Worm (Caenorhabditis elegans): ENCODE data around the gene ZK218.11.

Gene ZK218.11

DNA sequence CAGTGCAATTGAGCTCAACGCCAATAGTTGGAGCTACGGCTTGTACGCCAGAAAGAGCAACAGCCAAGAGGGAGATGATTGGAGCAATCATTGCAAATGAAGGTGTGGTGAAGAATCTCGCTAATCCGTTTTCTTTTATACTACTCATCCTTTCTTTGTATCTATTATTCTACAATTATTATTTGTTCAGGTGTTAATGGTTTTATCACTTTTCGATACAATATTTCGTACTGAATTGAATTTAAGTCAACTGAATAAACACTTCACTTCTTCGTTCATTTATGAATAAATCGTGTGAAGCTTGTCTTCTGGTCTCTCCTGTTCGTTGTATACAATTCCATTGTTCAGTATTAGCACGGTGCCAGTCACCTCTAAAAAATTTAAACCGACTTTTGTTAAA lies at the start of gene ZK218.11:
Gene ZK218.11 (minus strand): TSS at position 101 of the 400 bp plus-strand sequence.
- TF ChIP-seq hpl-2 (GFP tag; optimal IDR thresholded peaks at IDR 0.05) (no peak), aha-1 (tag; optimal IDR thresholded peaks at IDR 0.05) (no peak), ceh-88 (GFP tag; IDR thresholded peaks at IDR 0.05) (no peak), unc-86 (tag; optimal IDR thresholded peaks at IDR 0.05) (no peak), mab-9 (GFP tag; IDR thresholded peaks at IDR 0.05) (no peak), lin-15B (tag; optimal IDR thresholded peaks at IDR 0.05) (no peak)

DNA sequence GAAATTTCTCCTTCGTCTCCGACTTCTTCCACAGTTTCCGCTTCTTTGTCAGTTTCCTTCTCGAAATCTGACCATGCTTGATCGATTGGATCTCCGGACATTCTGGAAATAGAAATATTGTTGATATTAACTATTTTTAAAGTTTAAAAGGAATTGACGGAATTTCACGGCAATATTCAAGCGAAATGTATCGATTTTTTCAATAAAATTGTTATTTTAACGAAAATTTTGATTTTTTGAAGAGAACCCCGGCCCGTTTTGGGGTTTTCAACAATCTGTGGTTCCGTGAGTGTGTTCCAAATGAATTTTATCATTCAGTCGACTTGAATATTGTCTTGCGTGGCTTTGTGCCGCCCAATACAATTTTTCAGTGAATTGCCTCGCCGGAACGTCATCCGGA lies 48.9 kb upstream of the ZK218.11 start, which contains the start of gene F40D4.13:
Gene F40D4.13 (minus strand): TSS at position 101 of the 400 bp plus-strand sequence.
- TF ChIP-seq nhr-11 (tag; optimal IDR thresholded peaks at IDR 0.05) = no peak
- no peak for TF ChIP-seq F16B12.6 (tag; optimal IDR thresholded peaks at IDR 0.05)
- no peak for TF ChIP-seq lir-3 (tag; optimal IDR thresholded peaks at IDR 0.05; ENCODE audit: poor library complexity)
- no peak for TF ChIP-seq snpc-4 (tag; optimal IDR thresholded peaks at IDR 0.05)
- no peak for TF ChIP-seq efl-3 (GFP tag; optimal IDR thresholded peaks at IDR 0.05)
- no peak for TF ChIP-seq egl-27 (tag; optimal IDR thresholded peaks at IDR 0.05)
- no peak for TF ChIP-seq unc-86 (tag; optimal IDR thresholded peaks at IDR 0.05)
- TF ChIP-seq zag-1 (tag; optimal IDR thresholded peaks at IDR 0.05) = no peak
- TF ChIP-seq unc-62 (GFP tag; optimal IDR thresholded peaks at IDR 0.05) = no peak
- no peak for TF ChIP-seq ceh-90 (tag; optimal IDR thresholded peaks at IDR 0.05)

DNA sequence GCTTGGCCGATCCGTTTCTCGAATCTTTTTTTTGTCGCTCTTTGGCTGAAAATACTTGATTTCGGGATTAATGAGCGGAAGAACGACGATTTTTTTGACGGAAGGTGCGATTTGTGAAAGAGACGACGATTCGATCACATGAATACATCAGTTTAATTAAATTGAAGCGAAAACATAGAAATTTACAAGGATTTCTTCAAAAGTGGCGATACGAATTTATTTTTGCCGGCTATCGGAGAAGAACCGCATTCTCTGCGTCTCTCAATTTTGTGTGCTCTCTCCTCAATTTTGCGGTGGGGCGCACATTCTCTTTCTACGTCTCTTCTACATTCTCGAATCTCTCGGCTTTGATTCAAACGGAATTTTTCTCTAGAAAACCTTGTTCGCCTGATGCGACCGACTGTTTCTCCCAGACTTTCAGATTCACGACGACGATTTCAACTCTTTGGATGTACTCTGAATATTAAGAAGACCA lies 47.2 kb upstream of the ZK218.11 start, which contains the start of gene F40D4.17:
Gene F40D4.17 (minus strand): TSS at position 51 of the 475 bp plus-strand sequence.
- TF ChIP-seq nhr-85 (tag) = no peak
- TF ChIP-seq efl-1 (optimal IDR thresholded peaks at IDR 0.05) = peak in 1 of 2 experiments; percentile 81
- peak in 1 of 2 experiments; percentile 93 for TF ChIP-seq efl-1 (GFP tag; optimal IDR thresholded peaks at IDR 0.05 in 1 of 2)

DNA sequence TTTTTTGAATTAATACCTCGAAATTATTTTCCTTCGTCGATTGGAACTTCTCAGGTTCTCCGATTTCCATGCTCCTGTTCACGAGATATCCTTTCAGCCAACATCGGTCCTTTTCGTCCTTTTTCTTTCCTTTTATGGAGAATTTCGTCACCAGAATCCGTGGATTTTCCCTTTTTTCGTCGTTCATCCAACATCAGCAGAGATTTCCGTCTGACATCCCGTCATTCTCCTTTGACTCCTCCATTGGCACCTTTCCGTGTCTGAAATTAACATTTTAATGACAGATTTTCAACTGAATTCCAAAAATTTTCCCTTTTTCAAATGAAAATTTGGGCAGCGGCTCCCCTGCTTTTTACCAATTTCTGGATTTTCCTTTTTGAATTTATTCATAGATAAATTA lies 46.7 kb upstream of the ZK218.11 start:
- TF ChIP-seq egl-27 (tag; optimal IDR thresholded peaks at IDR 0.05) (no peak), lir-3 (tag; optimal IDR thresholded peaks at IDR 0.05; ENCODE audit: poor library complexity) (no peak), ceh-82 (tag; optimal IDR thresholded peaks at IDR 0.05) (no peak), dpl-1 (GFP tag; optimal IDR thresholded peaks at IDR 0.05) (no peak), ces-1 (GFP tag; optimal IDR thresholded peaks at IDR 0.05) (no peak), elt-3 (tag; optimal IDR thresholded peaks at IDR 0.05) (no peak), ceh-8 (GFP tag; optimal IDR thresholded peaks at IDR 0.05) (no peak), tlp-1 (tag; optimal IDR thresholded peaks at IDR 0.05) (no peak), hlh-4 (tag; optimal IDR thresholded peaks at IDR 0.05) (no peak), lin-13 (GFP tag; optimal IDR thresholded peaks at IDR 0.05) (no peak), isw-1 (GFP tag; IDR thresholded peaks at IDR 0.05) (no peak), pax-3 (tag; optimal IDR thresholded peaks at IDR 0.05) (no peak), lin-35 (GFP tag; optimal IDR thresholded peaks at IDR 0.05) (no peak), skn-1 (tag; optimal IDR thresholded peaks at IDR 0.05) (no peak), hlh-17 (GFP tag; optimal IDR thresholded peaks at IDR 0.05; ENCODE audit: borderline replicate concordance) (no peak), unc-130 (tag; optimal IDR thresholded peaks at IDR 0.05) (no peak), efl-1 (optimal IDR thresholded peaks at IDR 0.05) (no peak), efl-1 (GFP tag; optimal IDR thresholded peaks at IDR 0.05 in 1 of 2) (no peak), unc-62 (GFP tag; optimal IDR thresholded peaks at IDR 0.05) (no peak), hpl-2 (GFP tag; optimal IDR thresholded peaks at IDR 0.05) (no peak), nhr-12 (tag; optimal IDR thresholded peaks at IDR 0.05) (no peak)

DNA sequence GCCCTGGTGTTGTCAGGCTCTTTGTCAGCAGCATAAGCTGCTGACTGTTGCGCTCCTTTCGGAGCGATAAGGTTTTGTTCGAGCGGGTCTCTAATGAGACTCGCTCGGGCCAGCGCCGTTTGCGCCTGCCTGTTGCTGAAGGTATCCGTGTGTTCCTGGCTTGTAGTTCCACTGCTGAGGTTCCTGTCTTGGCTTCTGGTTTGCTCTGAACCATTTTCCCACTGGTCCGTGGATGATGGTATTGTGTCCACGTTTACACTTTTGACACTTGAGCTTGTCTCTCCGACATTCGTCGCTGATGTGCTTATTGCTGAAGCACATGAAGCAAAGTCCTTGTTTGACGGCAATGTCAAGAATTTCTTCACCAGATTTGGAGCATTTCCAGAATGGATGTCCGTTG lies 43.1 kb upstream of the ZK218.11 start:
- TF ChIP-seq rnt-1 (tag; optimal IDR thresholded peaks at IDR 0.05) (no peak), tlp-1 (tag; optimal IDR thresholded peaks at IDR 0.05) (no peak), vab-15 (tag; optimal IDR thresholded peaks at IDR 0.05) (no peak), nhr-85 (tag) (no peak), dsc-1 (tag; optimal IDR thresholded peaks at IDR 0.05) (no peak), grh-1 (GFP tag; IDR thresholded peaks at IDR 0.05) (no peak), aly-2 (tag; optimal IDR thresholded peaks at IDR 0.05) (no peak), isw-1 (GFP tag; IDR thresholded peaks at IDR 0.05) (no peak), ztf-11 (tag; optimal IDR thresholded peaks at IDR 0.05) (no peak), C34B4.2 (tag; optimal IDR thresholded peaks at IDR 0.05) (no peak), ceh-90 (tag; optimal IDR thresholded peaks at IDR 0.05) (no peak), unc-130 (tag; optimal IDR thresholded peaks at IDR 0.05) (no peak), nhr-19 (GFP tag; conservative IDR thresholded peaks at IDR 0.05) (no peak), ceh-8 (GFP tag; optimal IDR thresholded peaks at IDR 0.05) (no peak)
